Worm (Caenorhabditis elegans) whole organism, L4/young adult: ENCODE data around the gene egl-38.

ENCODE experiments used
- W03F9.2 ChIP-seq: fragments of 150-350 bp; optimal IDR thresholded peaks from 2 replicates; lab custom pipeline; 2014; ENCODE audit warnings: missing biosample characterization, missing genetic modification characterization
- dao-5 ChIP-seq: sonication (generic microtip); optimal IDR thresholded peaks from 2 replicates; lab custom pipeline; 2016; ENCODE audit warnings: missing genotype, missing genetic modification characterization, moderate library complexity, missing compliant biosample characterization
- him-1 ChIP-seq: sonication (generic microtip); optimal IDR thresholded peaks from 2 replicates; lab custom pipeline; 2016; ENCODE audit warnings: missing genotype, missing genetic modification reagents, missing genetic modification characterization, missing compliant biosample characterization

egl-38 gene

DNA sequence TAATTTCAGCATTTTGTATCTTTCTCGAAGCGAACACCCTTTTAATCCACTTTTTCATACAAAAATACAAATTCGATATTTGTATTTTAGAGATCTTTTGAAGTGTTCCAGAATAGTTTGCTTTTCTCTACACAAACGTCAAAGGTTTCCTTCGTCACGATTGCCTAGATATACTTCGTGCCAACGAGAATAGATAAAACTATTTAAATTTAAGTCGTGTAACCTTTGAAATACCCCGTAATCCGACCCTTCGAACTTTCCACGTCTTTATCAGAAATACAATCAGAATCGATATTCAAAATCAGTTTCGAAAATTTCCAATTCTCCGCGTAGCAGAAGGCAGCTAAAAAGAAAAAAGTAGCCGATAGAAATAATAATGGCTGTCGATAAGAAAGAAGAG is 20.0 kb downstream of the egl-38 start, which contains the start of gene ttbk-5:
Gene ttbk-5, plus strand, starts transcription at position 301 of the 400 bp plus-strand sequence.
- TF ChIP-seq W03F9.2 (tag; lab: Kevin White, UChicago) (no peak), him-1 (tag; lab: Kevin White, UChicago) (no peak), dao-5 (tag; lab: Kevin White, UChicago) (no peak)

ce11 chrIV:10089777-10090176 is 20.5 kb downstream of the egl-38 start, which contains the start of gene ttr-39:
Gene ttr-39 (minus strand): TSS chrIV:10089877.
- TF ChIP-seq W03F9.2 (tag; lab: Kevin White, UChicago) (no peak), dao-5 (tag; lab: Kevin White, UChicago) (no peak), him-1 (tag; lab: Kevin White, UChicago) (no peak)

ce11 chrIV:10085401-10086187 is 24.7 kb downstream of the egl-38 start, which contains the start of the genes col-2 and ndc-80:
Gene col-2 (minus strand): TSS chrIV:10085451.
Gene ndc-80 (plus strand): TSS chrIV:10086137.
- TF ChIP-seq W03F9.2 (tag; lab: Kevin White, UChicago): no peak
- no peak for TF ChIP-seq him-1 (tag; lab: Kevin White, UChicago)
- no peak for TF ChIP-seq dao-5 (tag; lab: Kevin White, UChicago)

ce11 chrIV:10084323-10084959 is 25.9 kb downstream of the egl-38 start, which contains the start of gene W01B6.8:
Gene W01B6.8 (minus strand): TSS chrIV:10084373.
- TF ChIP-seq him-1 (tag; lab: Kevin White, UChicago) (no peak), W03F9.2 (tag; lab: Kevin White, UChicago) (no peak), dao-5 (tag; lab: Kevin White, UChicago) (no peak)

DNA sequence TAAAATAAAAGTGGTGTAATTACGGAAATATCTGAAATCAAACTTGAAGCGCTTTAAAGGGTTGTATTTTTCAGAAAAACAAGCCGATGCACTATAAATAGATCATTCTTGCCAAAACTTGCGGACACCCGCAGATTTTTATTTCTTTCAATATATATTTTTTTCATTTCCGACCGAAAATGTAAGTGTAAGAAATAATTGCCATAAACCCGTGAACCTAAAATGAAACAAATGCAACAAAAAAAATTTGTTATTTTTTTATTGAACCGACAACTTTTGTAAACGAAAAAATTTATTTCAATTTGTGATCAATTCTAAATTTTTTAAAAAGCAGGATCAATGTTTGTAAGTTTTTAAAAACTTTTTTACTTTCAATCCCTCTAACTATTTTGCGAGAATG is 29.5 kb downstream of the egl-38 start, which contains the start of gene W01B6.6:
Gene W01B6.6, plus strand, starts transcription at position 301 of the 400 bp plus-strand sequence.
- no peak for TF ChIP-seq dao-5 (tag; lab: Kevin White, UChicago)
- no peak for TF ChIP-seq W03F9.2 (tag; lab: Kevin White, UChicago)
- no peak for TF ChIP-seq him-1 (tag; lab: Kevin White, UChicago)

DNA sequence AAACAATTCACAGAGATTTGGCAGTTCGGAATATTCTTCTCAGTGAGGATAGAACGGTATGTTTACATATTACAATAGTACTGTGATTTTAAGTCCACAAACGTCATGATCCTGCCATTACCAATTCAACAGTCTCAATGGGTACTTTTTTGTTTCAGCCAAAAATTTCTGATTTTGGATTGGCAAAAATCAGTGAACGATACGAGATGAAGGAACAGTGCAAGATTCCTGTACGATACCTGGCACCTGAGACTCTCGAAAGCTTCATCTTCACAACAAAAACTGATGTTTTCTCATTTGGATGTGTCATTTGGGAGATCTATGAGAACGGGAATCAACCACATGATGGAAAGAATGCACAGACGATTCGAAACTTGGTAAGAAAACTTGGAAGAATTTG is 32.3 kb downstream of the egl-38 start:
- TF ChIP-seq dao-5 (tag; lab: Kevin White, UChicago) (no peak), him-1 (tag; lab: Kevin White, UChicago) (no peak), W03F9.2 (tag; lab: Kevin White, UChicago) (no peak)

DNA sequence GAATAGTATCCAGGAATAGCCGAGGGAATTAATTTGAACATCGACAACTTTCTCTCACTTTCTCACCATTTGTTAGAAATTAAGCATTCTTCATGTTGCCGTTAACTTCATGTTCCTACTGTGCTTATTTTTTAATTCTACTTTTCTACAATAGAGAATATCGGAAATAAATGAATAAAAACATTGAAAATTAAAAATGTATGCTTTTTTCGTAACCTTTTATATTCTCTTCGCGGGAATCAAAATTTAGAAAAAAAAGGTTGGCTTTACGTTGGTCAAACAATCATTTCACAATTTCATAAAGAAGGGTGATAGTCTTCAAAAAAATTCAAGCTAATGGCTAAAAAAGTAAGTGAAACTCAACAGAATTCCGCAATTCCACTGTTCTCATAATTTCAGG is 34.4 kb downstream of the egl-38 start, which contains the start of gene W01B6.5:
Gene W01B6.5, plus strand, starts transcription at position 301 of the 400 bp plus-strand sequence.
- TF ChIP-seq dao-5 (tag; lab: Kevin White, UChicago): no peak
- TF ChIP-seq him-1 (tag; lab: Kevin White, UChicago): no peak
- no peak for TF ChIP-seq W03F9.2 (tag; lab: Kevin White, UChicago)

DNA sequence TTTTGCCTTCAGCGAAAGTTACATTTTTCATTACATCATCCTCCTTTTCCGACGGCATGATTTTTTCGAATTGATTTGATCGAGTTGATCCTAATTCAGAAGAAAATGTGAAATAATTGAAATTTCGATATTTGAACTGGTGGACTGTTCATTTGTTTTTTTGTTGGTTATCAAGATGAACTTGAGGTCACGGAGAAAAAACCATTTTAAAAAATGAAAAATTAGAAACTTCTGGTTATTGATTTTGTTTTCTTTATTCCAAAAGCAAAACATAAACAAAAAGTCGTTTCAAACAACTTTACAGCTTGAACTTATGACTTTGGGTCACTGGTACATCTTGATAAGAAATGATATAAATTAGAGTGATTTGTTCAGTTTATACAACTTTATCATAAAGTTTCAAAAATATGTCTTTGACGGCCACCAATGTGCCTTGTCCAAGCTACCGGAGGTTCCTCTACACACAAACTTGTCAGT is 35.2 kb downstream of the egl-38 start, which contains the start of the genes ttbk-4 and W01B6.4:
Gene ttbk-4, minus strand, starts transcription at position 101 of the 477 bp plus-strand sequence.
Gene W01B6.4, plus strand, starts transcription at position 427 of the 477 bp plus-strand sequence.
- TF ChIP-seq W03F9.2 (tag; lab: Kevin White, UChicago): no peak
- no peak for TF ChIP-seq him-1 (tag; lab: Kevin White, UChicago)
- no peak for TF ChIP-seq dao-5 (tag; lab: Kevin White, UChicago)

- no peak for TF ChIP-seq dao-5 (tag; lab: Kevin White, UChicago)
- TF ChIP-seq him-1 (tag; lab: Kevin White, UChicago): no peak
- TF ChIP-seq W03F9.2 (tag; lab: Kevin White, UChicago): no peak
Measured at ce11 chrIV:10072527-10072926, 37.8 kb downstream of the egl-38 start, which contains the start of gene W01B6.3. Gene W01B6.3 (minus strand): TSS chrIV:10072627.

ce11 chrIV:10068266-10068665 is 42.1 kb downstream of the egl-38 start:
- TF ChIP-seq dao-5 (tag; lab: Kevin White, UChicago) (no peak), him-1 (tag; lab: Kevin White, UChicago) (no peak), W03F9.2 (tag; lab: Kevin White, UChicago) (no peak)

DNA sequence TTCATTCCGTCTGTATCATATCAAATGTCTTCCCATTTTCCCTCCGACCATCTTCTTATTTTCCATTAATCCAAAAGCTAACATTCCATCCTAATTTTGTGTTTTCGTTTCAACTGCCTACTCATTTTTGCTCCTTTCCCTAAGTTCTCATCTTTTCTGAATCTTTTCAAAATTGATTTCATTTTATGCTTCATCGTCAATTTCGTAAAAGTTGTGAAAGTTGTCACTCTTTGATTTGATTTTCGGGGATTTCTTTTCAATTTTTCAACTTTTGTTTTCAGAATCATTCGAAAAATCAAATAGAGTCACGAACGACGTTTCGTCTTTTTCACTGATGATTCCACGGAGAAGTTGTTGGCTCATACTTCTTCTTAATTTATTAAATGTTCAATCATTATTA is 42.8 kb downstream of the egl-38 start, which contains the start of gene cwn-2:
Gene cwn-2, plus strand, starts transcription at position 276 of the 400 bp plus-strand sequence.
- TF ChIP-seq dao-5 (tag; lab: Kevin White, UChicago): no peak

- no peak for TF ChIP-seq W03F9.2 (tag; lab: Kevin White, UChicago)
- no peak for TF ChIP-seq dao-5 (tag; lab: Kevin White, UChicago)
- TF ChIP-seq him-1 (tag; lab: Kevin White, UChicago): no peak
Measured at ce11 chrIV:10066456-10066855, 43.9 kb downstream of the egl-38 start.

DNA sequence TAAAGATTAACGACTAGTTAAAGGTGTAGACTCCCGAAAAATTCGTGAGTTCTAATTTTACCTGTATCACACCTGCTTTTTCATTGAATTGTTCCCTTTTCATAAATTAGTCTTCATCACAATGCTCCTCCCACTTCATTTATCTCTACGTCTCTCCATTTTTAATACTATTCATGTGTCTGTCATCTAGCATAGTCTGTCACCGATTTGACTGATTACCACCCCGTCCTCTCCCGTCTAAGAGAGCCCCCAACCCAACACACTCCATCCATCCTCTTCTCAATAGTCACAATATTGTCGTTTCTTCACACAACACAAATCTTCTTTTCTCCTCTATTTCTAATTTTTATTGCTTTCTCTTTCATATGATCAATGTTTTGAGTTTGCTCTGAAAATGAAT is 45.2 kb downstream of the egl-38 start:
- TF ChIP-seq dao-5 (tag; lab: Kevin White, UChicago) (no peak), him-1 (tag; lab: Kevin White, UChicago) (no peak), W03F9.2 (tag; lab: Kevin White, UChicago) (no peak)
